Worm (Caenorhabditis elegans) whole organism, L3 larva: ENCODE results near the gene Y75B8A.44.

Experiments
- ama-1 ChIP-seq: fragments of 150-350 bp; optimal IDR thresholded peaks from 2 replicates; lab custom pipeline; 2018
- ceh-16 ChIP-seq: sonication (generic microtip); optimal IDR thresholded peaks from 2 replicates; lab custom pipeline; 2017; ENCODE audit warnings: missing biosample characterization, missing genetic modification characterization
- ceh-28 ChIP-seq: fragments of 150-350 bp; optimal IDR thresholded peaks from 2 replicates; lab custom pipeline; 2014; ENCODE audit warnings: missing biosample characterization, missing genetic modification reagents, missing genetic modification characterization
- ceh-82 ChIP-seq: fragments of 150-350 bp; optimal IDR thresholded peaks from 2 replicates; lab custom pipeline; 2014; ENCODE audit warnings: missing biosample characterization, missing genetic modification characterization
- egl-27 ChIP-seq: sonication (generic microtip); optimal IDR thresholded peaks from 4 replicates; lab custom pipeline; 2017; ENCODE audit warnings: missing biosample characterization, missing genetic modification reagents, missing genetic modification characterization
- elt-1 ChIP-seq: fragments of 150-350 bp; optimal IDR thresholded peaks from 2 replicates; lab custom pipeline; 2014; ENCODE audit warnings: missing biosample characterization, missing genetic modification characterization
- elt-3 ChIP-seq, 3 experiments: fragments of 150-350 bp in 1 of 3; sonication (generic microtip) in 2 of 3; optimal IDR thresholded peaks; 2 replicates in 2 of 3; 4 replicates in 1 of 3; lab custom pipeline; 2014 to 2017; ENCODE audit warnings: missing biosample characterization in 3 of 3, missing genetic modification characterization in 3 of 3
- fkh-2 ChIP-seq: fragments of 150-350 bp; optimal IDR thresholded peaks from 2 replicates; lab custom pipeline; 2014; ENCODE audit warnings: missing biosample characterization, missing genetic modification reagents, missing genetic modification characterization
- lin-15B ChIP-seq: fragments of 150-350 bp; optimal IDR thresholded peaks from 2 replicates; lab custom pipeline; 2014; ENCODE audit warnings: missing biosample characterization, missing genetic modification characterization
- nhr-11 ChIP-seq: fragments of 150-350 bp; optimal IDR thresholded peaks from 2 replicates; lab custom pipeline; 2014; ENCODE audit warnings: missing biosample characterization, missing genetic modification characterization
- nhr-28 ChIP-seq: fragments of 150-350 bp; optimal IDR thresholded peaks from 2 replicates; lab custom pipeline; 2014; ENCODE audit warnings: missing biosample characterization, missing genetic modification characterization
- nhr-76 ChIP-seq: fragments of 150-350 bp; sonication (generic microtip); optimal IDR thresholded peaks from 5 replicates; lab custom pipeline; 2014; ENCODE audit warnings: missing biosample characterization, missing genetic modification characterization
- snpc-4 ChIP-seq: fragments of 150-350 bp; optimal IDR thresholded peaks from 2 replicates; lab custom pipeline; 2014; ENCODE audit warnings: missing biosample characterization, missing genetic modification characterization
- unc-62 ChIP-seq: fragments of 150-350 bp; sonication (generic microtip); optimal IDR thresholded peaks from 4 replicates; lab custom pipeline; 2014; ENCODE audit warnings: missing biosample characterization, missing genetic modification reagents, missing genetic modification characterization

ce11 chrIII:12153514-12153913 lies 40.8 kb upstream of the Y75B8A.44 start:
- TF ChIP-seq nhr-11 (tag; lab: Kevin White, UChicago), result no peak
- no peak for TF ChIP-seq elt-1 (tag; lab: Kevin White, UChicago)
- no peak for TF ChIP-seq snpc-4 (tag; lab: Kevin White, UChicago)
- no peak for TF ChIP-seq ama-1 (lab: Kevin White, UChicago)
- TF ChIP-seq egl-27 (tag; lab: Kevin White, UChicago), result no peak
- TF ChIP-seq nhr-28, result no peak
- no peak for TF ChIP-seq ceh-82 (tag; lab: Kevin White, UChicago)
- no peak for TF ChIP-seq unc-62 (GFP tag; lab: Kevin White, UChicago)
- no peak for TF ChIP-seq elt-3 (tag; optimal IDR thresholded peaks at IDR 0.05; lab: Kevin White, UChicago)
- TF ChIP-seq fkh-2 (tag; lab: Kevin White, UChicago), result no peak
- no peak for TF ChIP-seq lin-15B (tag; lab: Kevin White, UChicago)
- TF ChIP-seq nhr-76 (tag; lab: Kevin White, UChicago), result no peak
- TF ChIP-seq ceh-28 (tag; lab: Kevin White, UChicago), result no peak
- no peak for TF ChIP-seq ceh-16 (tag; lab: Kevin White, UChicago)
